Worm (Caenorhabditis elegans): Measurements from ENCODE around the gene C55B6.5.
A peak's percentile ranks its signal among the peaks of the same experiment; 100 is the strongest.

Gene C55B6.5

ce11 chrX:7230321-7230720 lies 25.2 kb upstream of the C55B6.5 start (continued):
- TF ChIP-seq cey-2 (tag; optimal IDR thresholded peaks at IDR 0.05; ENCODE audit: borderline replicate concordance, insufficient read depth), result no peak
- no peak for TF ChIP-seq lir-3 (tag; optimal IDR thresholded peaks at IDR 0.05)
- no peak for TF ChIP-seq snpc-4 (tag; optimal IDR thresholded peaks at IDR 0.05)
- TF ChIP-seq egl-43 (GFP tag; IDR thresholded peaks at IDR 0.05), result no peak
- TF ChIP-seq nhr-77 (tag; optimal IDR thresholded peaks at IDR 0.05), result no peak
- no peak for TF ChIP-seq F10B5.3 (tag; optimal IDR thresholded peaks at IDR 0.05)
- TF ChIP-seq zip-11 (GFP tag; IDR thresholded peaks at IDR 0.05), result no peak
- peak; percentile 45 for TF ChIP-seq nhr-25 (tag; optimal IDR thresholded peaks at IDR 0.05; ENCODE audit: borderline replicate concordance, insufficient read depth)
- TF ChIP-seq nhr-76 (tag; optimal IDR thresholded peaks at IDR 0.05), result no peak
- no peak for TF ChIP-seq nhr-111 (GFP tag; optimal IDR thresholded peaks at IDR 0.05)
- no peak for TF ChIP-seq ceh-82 (tag; optimal IDR thresholded peaks at IDR 0.05)
- TF ChIP-seq zag-1 (tag; optimal IDR thresholded peaks at IDR 0.05), result no peak
- no peak for TF ChIP-seq mdt-29 (GFP tag; IDR thresholded peaks at IDR 0.05)
- no peak for TF ChIP-seq set-16 (GFP tag; IDR thresholded peaks at IDR 0.05)
- TF ChIP-seq mes-2 (tag; optimal IDR thresholded peaks at IDR 0.05; ENCODE audit: poor library complexity, severe bottlenecking), result peak; percentile 13
- TF ChIP-seq ama-1 (optimal IDR thresholded peaks at IDR 0.05), result peak; percentile 82
- no peak for TF ChIP-seq F49E8.2 (tag; optimal IDR thresholded peaks at IDR 0.05; ENCODE audit: borderline replicate concordance)
- TF ChIP-seq dpl-1 (GFP tag; optimal IDR thresholded peaks at IDR 0.05), result no peak
- no peak for TF ChIP-seq php-3 (GFP tag; IDR thresholded peaks at IDR 0.05)
- no peak for TF ChIP-seq T20F7.1 (GFP tag; optimal IDR thresholded peaks at IDR 0.05)
- peak; percentile 53 for TF ChIP-seq mep-1 (tag; optimal IDR thresholded peaks at IDR 0.05)
- TF ChIP-seq F44E2.7 (GFP tag; IDR thresholded peaks at IDR 0.05), result no peak
- no peak for TF ChIP-seq spr-3 (GFP tag; optimal IDR thresholded peaks at IDR 0.05)
- TF ChIP-seq nhr-41 (GFP tag; IDR thresholded peaks at IDR 0.05), result no peak
- TF ChIP-seq dmd-9 (GFP tag; IDR thresholded peaks at IDR 0.05), result no peak
- no peak for TF ChIP-seq lin-13 (GFP tag; optimal IDR thresholded peaks at IDR 0.05)
- no peak for TF ChIP-seq Y5F2A.4 (GFP tag; optimal IDR thresholded peaks at IDR 0.05)
- TF ChIP-seq Y105C5A.15 (GFP tag; IDR thresholded peaks at IDR 0.05), result no peak
- no peak for TF ChIP-seq lin-29 (GFP tag; IDR thresholded peaks at IDR 0.05)
- peak; percentile 20 for TF ChIP-seq duxl-1 (tag; optimal IDR thresholded peaks at IDR 0.05; ENCODE audit: poor library complexity)
- TF ChIP-seq nhr-28 (tag; optimal IDR thresholded peaks at IDR 0.05), result peak; percentile 17
- no peak for TF ChIP-seq snpc-1.2 (GFP tag; IDR thresholded peaks at IDR 0.05)
- TF ChIP-seq nhr-6 (tag; optimal IDR thresholded peaks at IDR 0.05), result no peak
- no peak for TF ChIP-seq saeg-2 (GFP tag; IDR thresholded peaks at IDR 0.05)
- no peak for TF ChIP-seq F26F4.8 (GFP tag; conservative IDR thresholded peaks at IDR 0.05)
- TF ChIP-seq R02D3.7 (tag; optimal IDR thresholded peaks at IDR 0.05), result no peak
- peak; percentile 19 for TF ChIP-seq rbr-2 (tag; optimal IDR thresholded peaks at IDR 0.05)
- no peak for TF ChIP-seq zfp-2 (tag; optimal IDR thresholded peaks at IDR 0.05)
- no peak for TF ChIP-seq Y75B8A.6 (GFP tag; IDR thresholded peaks at IDR 0.05)
- peak in 1 of 2 experiments; percentile 59 for TF ChIP-seq lsy-2 (tag; optimal IDR thresholded peaks at IDR 0.05)
- TF ChIP-seq lin-1 (GFP tag; IDR thresholded peaks at IDR 0.05), result no peak
- TF ChIP-seq ceh-28 (tag; optimal IDR thresholded peaks at IDR 0.05), result no peak
- TF ChIP-seq dmd-6 (GFP tag; IDR thresholded peaks at IDR 0.05), result no peak
- no peak for TF ChIP-seq arid-1 (GFP tag; conservative IDR thresholded peaks at IDR 0.05)
- no peak; the same call in 1 of the 2 replicates for TF ChIP-seq T26A8.4 (GFP tag; IDR thresholded peaks at IDR 0.05)
- TF ChIP-seq ctbp-1 (GFP tag; IDR thresholded peaks at IDR 0.05), result no peak
- TF ChIP-seq hlh-11 (tag; optimal IDR thresholded peaks at IDR 0.05), result peak; percentile 12
- no peak for TF ChIP-seq madf-5 (GFP tag; IDR thresholded peaks at IDR 0.05)
- no peak for TF ChIP-seq fkh-10 (GFP tag; optimal IDR thresholded peaks at IDR 0.05)
- TF ChIP-seq mxl-3 (GFP tag; optimal IDR thresholded peaks at IDR 0.05), result no peak
- no peak for TF ChIP-seq D1046.2 (GFP tag; IDR thresholded peaks at IDR 0.05)
- TF ChIP-seq madf-9 (GFP tag; conservative IDR thresholded peaks at IDR 0.05), result no peak
